Fruit fly (Drosophila melanogaster) whole organism, wandering third instar larva: ENCODE data around the gene CG4496.
A peak's percentile ranks its signal among the peaks of the same experiment; 100 is the strongest.

Source experiments
- Abd-B ChIP-seq: fragments of >200 bp; optimal IDR thresholded peaks from 2 replicates; lab custom pipeline; 2017; ENCODE audit warnings: missing biosample characterization, missing genetic modification characterization
- CG32264 ChIP-seq: fragments of 200-800 bp; sonication (Bioruptor generic); optimal IDR thresholded peaks from 2 replicates; lab custom pipeline; 2016; ENCODE audit warnings: missing biosample characterization, missing genetic modification characterization
- CG9705 ChIP-seq: fragments of 200-800 bp; sonication (Bioruptor generic); optimal IDR thresholded peaks from 2 replicates; lab custom pipeline; 2018; ENCODE audit warnings: missing biosample characterization, mild to moderate bottlenecking, missing genetic modification characterization
- CrebA ChIP-seq: fragments of 200-800 bp; sonication (Bioruptor generic); optimal IDR thresholded peaks from 2 replicates; lab custom pipeline; 2016; ENCODE audit warnings: missing biosample characterization, mild to moderate bottlenecking, missing genetic modification characterization, borderline replicate concordance
- Dfd ChIP-seq: fragments of >200 bp; optimal IDR thresholded peaks from 2 replicates; lab custom pipeline; 2017; ENCODE audit warnings: missing biosample characterization, missing genetic modification characterization
- Dif ChIP-seq: fragments of 200-275, 200-300 bp; sonication (Bioruptor generic); optimal IDR thresholded peaks from 2 replicates; lab custom pipeline; 2018; ENCODE audit warnings: missing biosample characterization, missing genetic modification characterization; ENCODE audit not compliant: partially characterized antibody
- GATAd ChIP-seq: sonication (Bioruptor generic); optimal IDR thresholded peaks from 2 replicates; lab custom pipeline; 2016; ENCODE audit warnings: missing biosample characterization, missing genetic modification characterization
- HLH106 ChIP-seq: fragments of 200-800 bp; optimal IDR thresholded peaks from 3 replicates; lab custom pipeline; 2019; ENCODE audit warnings: missing biosample characterization, mild to moderate bottlenecking, missing genetic modification characterization, moderate library complexity
- Hnf4 ChIP-seq: fragments of 200-800 bp; sonication (Bioruptor generic); optimal IDR thresholded peaks from 2 replicates; lab custom pipeline; 2016; ENCODE audit warnings: missing biosample characterization, mild to moderate bottlenecking, missing genetic modification characterization
- Hr78 ChIP-seq: fragments of >200 bp; optimal IDR thresholded peaks from 2 replicates; lab custom pipeline; 2017; ENCODE audit warnings: missing biosample characterization, missing genetic modification characterization
- Hr83 ChIP-seq: fragments of 200-300 bp; sonication (Bioruptor generic); optimal IDR thresholded peaks from 2 replicates; lab custom pipeline; 2016; ENCODE audit warnings: missing biosample characterization, mild to moderate bottlenecking, missing genetic modification characterization, moderate library complexity; ENCODE audit not compliant: poor library complexity, severe bottlenecking
- Jra ChIP-seq: sonication (Bioruptor generic); optimal IDR thresholded peaks from 2 replicates; lab custom pipeline; 2016; ENCODE audit warnings: missing biosample characterization, missing genetic modification characterization
- Mio ChIP-seq: sonication (Bioruptor generic); optimal IDR thresholded peaks from 2 replicates; lab custom pipeline; 2016; ENCODE audit warnings: missing biosample characterization, missing genetic modification characterization
- Myc ChIP-seq: fragments of >200 bp; optimal IDR thresholded peaks from 2 replicates; lab custom pipeline; 2017
- N ChIP-seq: fragments of >200 bp; optimal IDR thresholded peaks from 2 replicates; lab custom pipeline; 2018; ENCODE audit warnings: missing biosample characterization, missing external identifiers, missing genetic modification characterization
- OdsH ChIP-seq: fragments of 200-800 bp; sonication (Bioruptor generic); optimal IDR thresholded peaks from 2 replicates; lab custom pipeline; 2016; ENCODE audit warnings: missing biosample characterization, mild to moderate bottlenecking, missing genetic modification characterization
- Rel ChIP-seq, 2 experiments: fragments of 200-800 bp; sonication (Bioruptor generic) in 1 of 2; optimal IDR thresholded peaks; 2 replicates in 1 of 2; 3 replicates in 1 of 2; lab custom pipeline; 2016 to 2019; ENCODE audit warnings: mild to moderate bottlenecking in 2 of 2, missing biosample characterization in 2 of 2, missing genetic modification characterization in 2 of 2, moderate library complexity in 1 of 2
- Sp1 ChIP-seq: fragments of 200-800 bp; sonication (Bioruptor generic); optimal IDR thresholded peaks from 3 replicates; lab custom pipeline; 2019; ENCODE audit warnings: missing biosample characterization, mild to moderate bottlenecking, missing genetic modification characterization, moderate library complexity
- Vsx2 ChIP-seq: fragments of 200-300, 225-300 bp; sonication (Bioruptor generic); optimal IDR thresholded peaks from 2 replicates; lab custom pipeline; 2018; ENCODE audit warnings: missing biosample characterization, missing genetic modification characterization; ENCODE audit not compliant: partially characterized antibody
- br ChIP-seq: fragments of 200-800 bp; sonication (Bioruptor generic); optimal IDR thresholded peaks from 2 replicates; lab custom pipeline; 2016; ENCODE audit warnings: missing biosample characterization, missing genetic modification characterization
- brk ChIP-seq: fragments of 200-800 bp; sonication (Bioruptor generic); optimal IDR thresholded peaks from 2 replicates; lab custom pipeline; 2016; ENCODE audit warnings: missing biosample characterization, mild to moderate bottlenecking, missing genetic modification characterization
- dl ChIP-seq, 2 experiments: fragments of 175-275, 200-275 bp in 1 of 2; fragments of 200-275 bp in 1 of 2; sonication (Bioruptor generic); optimal IDR thresholded peaks; lab custom pipeline; 2018; ENCODE audit warnings: mild to moderate bottlenecking in 2 of 2, missing biosample characterization in 2 of 2, missing genetic modification characterization in 2 of 2, moderate library complexity in 2 of 2; ENCODE audit not compliant: partially characterized antibody in 2 of 2, insufficient read depth in 1 of 2
- dmrt93B ChIP-seq: fragments of 200-800 bp; sonication (Bioruptor generic); optimal IDR thresholded peaks from 2 replicates; lab custom pipeline; 2018; ENCODE audit warnings: missing biosample characterization, mild to moderate bottlenecking, missing genetic modification characterization
- dsf ChIP-seq: sonication (Bioruptor generic); optimal IDR thresholded peaks from 2 replicates; lab custom pipeline; 2016; ENCODE audit warnings: missing biosample characterization, missing genetic modification characterization, borderline replicate concordance
- ey ChIP-seq: fragments of 200-800 bp; sonication (Bioruptor generic); optimal IDR thresholded peaks from 2 replicates; lab custom pipeline; 2016; ENCODE audit warnings: missing biosample characterization, missing genetic modification characterization
- foxo ChIP-seq, 2 experiments: fragments of 200-800 bp; sonication (Bioruptor generic); optimal IDR thresholded peaks; 2 replicates in 1 of 2; 3 replicates in 1 of 2; lab custom pipeline; 2016 to 2017; ENCODE audit warnings: missing biosample characterization in 2 of 2, missing genetic modification characterization in 2 of 2
- fru ChIP-seq: fragments of 200-800 bp; sonication (Bioruptor generic); optimal IDR thresholded peaks from 3 replicates; lab custom pipeline; 2016; ENCODE audit warnings: missing biosample characterization, mild to moderate bottlenecking, missing genetic modification characterization
- h ChIP-seq: fragments of 200-800 bp; sonication (Bioruptor generic); optimal IDR thresholded peaks from 3 replicates; lab custom pipeline; 2016; ENCODE audit warnings: missing biosample characterization, mild to moderate bottlenecking, missing genetic modification characterization
- jim ChIP-seq: fragments of 175-275, 200-325 bp; sonication (Bioruptor generic); optimal IDR thresholded peaks from 2 replicates; lab custom pipeline; 2016; ENCODE audit warnings: missing biosample characterization, mild to moderate bottlenecking, missing genetic modification characterization
- lola ChIP-seq: fragments of >200 bp; optimal IDR thresholded peaks from 2 replicates; lab custom pipeline; 2017; ENCODE audit warnings: missing biosample characterization, missing genetic modification characterization
- pan ChIP-seq: fragments of >200 bp; optimal IDR thresholded peaks from 2 replicates; lab custom pipeline; 2017
- psq ChIP-seq: fragments of 200-800 bp; sonication (Bioruptor generic); optimal IDR thresholded peaks from 3 replicates; lab custom pipeline; 2017; ENCODE audit warnings: missing biosample characterization, mild to moderate bottlenecking, missing genetic modification characterization, moderate library complexity
- rgr ChIP-seq: fragments of 200-800 bp; sonication (Bioruptor generic); optimal IDR thresholded peaks from 3 replicates; lab custom pipeline; 2016; ENCODE audit warnings: missing biosample characterization, mild to moderate bottlenecking, missing genetic modification characterization
- sage ChIP-seq: fragments of 200-800 bp; sonication (Bioruptor generic); optimal IDR thresholded peaks from 2 replicates; lab custom pipeline; 2016; ENCODE audit warnings: missing biosample characterization, mild to moderate bottlenecking, missing genetic modification characterization
- sv ChIP-seq: fragments of 200-800 bp; sonication (Bioruptor generic); optimal IDR thresholded peaks from 3 replicates; lab custom pipeline; 2016; ENCODE audit warnings: missing biosample characterization, missing genetic modification characterization
- tai ChIP-seq: sonication (Bioruptor generic); optimal IDR thresholded peaks from 2 replicates; lab custom pipeline; 2016; ENCODE audit warnings: missing biosample characterization, missing genetic modification characterization
- usp ChIP-seq: fragments of >200 bp; optimal IDR thresholded peaks from 2 replicates; lab custom pipeline; 2017; ENCODE audit warnings: missing biosample characterization, missing genetic modification characterization
- woc ChIP-seq: sonication (Bioruptor generic); optimal IDR thresholded peaks from 2 replicates; lab custom pipeline; 2016; ENCODE audit warnings: missing biosample characterization, mild to moderate bottlenecking, missing genetic modification characterization

Gene CG4496

dm6 chr2L:7189674-7190073 lies at the start of gene CG4496:
Gene CG4496, minus strand, starts transcription at chr2L:7190010.
- TF ChIP-seq br: peak; percentile 6
- TF ChIP-seq dl (GFP tag; optimal IDR thresholded peaks at IDR 0.05; lab: Kevin White, UChicago; ENCODE audit: insufficient read depth in 1 of 2, partially characterized antibody in 2 of 2): no peak
- TF ChIP-seq rgr (GFP tag; lab: Kevin White, UChicago): peak; percentile 17
- TF ChIP-seq usp: no peak
- no peak for TF ChIP-seq Hnf4 (GFP tag; lab: Kevin White, UChicago)
- no peak for TF ChIP-seq sage (GFP tag; lab: Kevin White, UChicago)
- no peak for TF ChIP-seq dmrt93B (GFP tag; lab: Kevin White, UChicago)
- peak; percentile 0 for TF ChIP-seq psq (GFP tag; lab: Kevin White, UChicago)
- no peak for TF ChIP-seq Hr78 (GFP tag; lab: Kevin White, UChicago)
- TF ChIP-seq CG9705 (GFP tag; lab: Kevin White, UChicago): no peak
- TF ChIP-seq h (GFP tag; lab: Kevin White, UChicago): peak; percentile 29
- TF ChIP-seq Sp1 (GFP tag; lab: Kevin White, UChicago): peak; percentile 4
- TF ChIP-seq, all 38 proteins: peak for 5

dm6 chr2L:7239310-7239709 lies 49.5 kb upstream of the CG4496 start:
- no peak for TF ChIP-seq Vsx2 (GFP tag; lab: Kevin White, UChicago)
- TF ChIP-seq Hnf4 (GFP tag; lab: Kevin White, UChicago): peak; percentile 83
- no peak for TF ChIP-seq sv (GFP tag; lab: Kevin White, UChicago)
- peak; percentile 93 for TF ChIP-seq h (GFP tag; lab: Kevin White, UChicago)
- TF ChIP-seq dmrt93B (GFP tag; lab: Kevin White, UChicago): peak; percentile 32
- peak; percentile 61 for TF ChIP-seq GATAd (GFP tag; lab: Kevin White, UChicago)
- TF ChIP-seq usp: no peak
- TF ChIP-seq Dfd (GFP tag; lab: Kevin White, UChicago): no peak
- peak; percentile 81 for TF ChIP-seq tai (GFP tag; lab: Kevin White, UChicago)
- TF ChIP-seq CG32264 (GFP tag; lab: Kevin White, UChicago): peak; percentile 88
- no peak for TF ChIP-seq Myc (lab: Kevin White, UChicago)
- TF ChIP-seq N (GFP tag; lab: Kevin White, UChicago): no peak
- TF ChIP-seq sage (GFP tag; lab: Kevin White, UChicago): peak; percentile 68
- TF ChIP-seq dsf: no peak
- TF ChIP-seq Sp1 (GFP tag; lab: Kevin White, UChicago): peak; percentile 66
- TF ChIP-seq CrebA (GFP tag; lab: Kevin White, UChicago): peak; percentile 88
- peak; percentile 65 for TF ChIP-seq Rel (GFP tag; optimal IDR thresholded peaks at IDR 0.05; lab: Kevin White, UChicago)
- peak; percentile 44 for TF ChIP-seq Rel (tag; optimal IDR thresholded peaks at IDR 0.05; lab: Kevin White, UChicago)
- TF ChIP-seq dl (GFP tag; optimal IDR thresholded peaks at IDR 0.05; lab: Kevin White, UChicago; ENCODE audit: insufficient read depth in 1 of 2, partially characterized antibody in 2 of 2): peak in 1 of 2 experiments; percentile 0
- TF ChIP-seq foxo (GFP tag; optimal IDR thresholded peaks at IDR 0.05; lab: Kevin White, UChicago): peak; percentile 77 to 78
- peak; percentile 57 for TF ChIP-seq ey (GFP tag; lab: Kevin White, UChicago)
- TF ChIP-seq Abd-B (GFP tag; lab: Kevin White, UChicago): no peak
- peak; percentile 99 for TF ChIP-seq Hr83
- TF ChIP-seq Mio (GFP tag; lab: Kevin White, UChicago): peak; percentile 34
- peak; percentile 5 for TF ChIP-seq HLH106 (tag; lab: Kevin White, UChicago)
- peak; percentile 70 for TF ChIP-seq fru (GFP tag; lab: Kevin White, UChicago)
- peak; percentile 89 for TF ChIP-seq rgr (GFP tag; lab: Kevin White, UChicago)
- peak; percentile 7 for TF ChIP-seq jim
- TF ChIP-seq psq (GFP tag; lab: Kevin White, UChicago): peak; percentile 56
- peak; percentile 84 for TF ChIP-seq br
- TF ChIP-seq CG9705 (GFP tag; lab: Kevin White, UChicago): peak; percentile 24
- peak; percentile 81 for TF ChIP-seq Jra (GFP tag; lab: Kevin White, UChicago)
- no peak for TF ChIP-seq pan (lab: Kevin White, UChicago)
- TF ChIP-seq woc: peak; percentile 30
- TF ChIP-seq brk (GFP tag; lab: Kevin White, UChicago): peak; percentile 80
- no peak for TF ChIP-seq Hr78 (GFP tag; lab: Kevin White, UChicago)
- TF ChIP-seq lola (GFP tag; lab: Kevin White, UChicago): no peak
- peak; percentile 92 for TF ChIP-seq OdsH (GFP tag; lab: Kevin White, UChicago)
- TF ChIP-seq Dif (GFP tag; lab: Kevin White, UChicago): no peak
- TF ChIP-seq, all 38 proteins: peak for 26
